Fruit fly (Drosophila melanogaster): ENCODE results near the gene CG7215.

DNA sequence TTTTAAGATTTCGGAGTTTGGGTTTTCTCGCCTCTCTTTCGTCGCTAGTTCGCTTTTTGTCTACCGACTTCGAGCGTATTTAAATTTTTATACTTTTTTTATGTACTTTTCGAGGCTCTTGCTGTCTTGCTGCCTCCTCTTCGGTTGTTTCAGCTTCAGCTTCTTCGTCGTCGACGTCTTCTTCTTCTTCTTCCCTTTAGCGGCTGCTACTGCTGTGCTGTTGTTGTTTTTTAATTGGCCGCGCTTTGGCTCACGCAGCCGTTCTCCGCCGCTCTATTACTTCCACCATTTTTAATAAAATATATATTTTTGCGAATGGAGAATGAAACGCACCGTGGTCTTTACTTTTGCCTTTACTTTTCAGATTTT, 29.5 kb upstream of the CG7215 start:
- TF ChIP-seq CTCF (optimal IDR thresholded peaks at IDR 0.05) = no peak
- no peak for TF ChIP-seq CG8478 (optimal IDR thresholded peaks at IDR 0.05)
